Fruit fly (Drosophila melanogaster): Measurements from ENCODE around the gene CIAPIN1.

dm6 chr2L:15056359-15057220 is 17.9 kb upstream of the CIAPIN1 start:
- no peak for TF ChIP-seq CTCF (optimal IDR thresholded peaks at IDR 0.05)
- no peak for TF ChIP-seq CG8478 (optimal IDR thresholded peaks at IDR 0.05)
